Comparison of ENCODE assay signal across 5 worm cellular contexts in genomic region chrV:19410663-19411062, ce11.
TF ChIP-seq lines count a peak whose summit lies in the region.

Gene C25F9.5 (minus strand): TSS chrV:19410857.

TF ChIP-seq in whole organism, L1 larva, 84 proteins besides CTCF, POLR2A, EP300 and RAD21:
- TF ChIP-seq lin-15B (tag; optimal IDR thresholded peaks at IDR 0.05; lab: Kevin White, UChicago) (no peak), elt-2 (tag; optimal IDR thresholded peaks at IDR 0.05; lab: Kevin White, UChicago) (peak; percentile 69), egl-13 (tag; optimal IDR thresholded peaks at IDR 0.05; lab: Kevin White, UChicago) (no peak), hpl-2 (GFP tag; optimal IDR thresholded peaks at IDR 0.05; lab: Kevin White, UChicago) (no peak), dsc-1 (tag; optimal IDR thresholded peaks at IDR 0.05; lab: Kevin White, UChicago) (no peak), sptf-1 (tag; optimal IDR thresholded peaks at IDR 0.05; lab: Kevin White, UChicago) (no peak), lin-35 (GFP tag; optimal IDR thresholded peaks at IDR 0.05; lab: Kevin White, UChicago) (peak in 1 of 2 experiments; percentile 26)

TF ChIP-seq in whole organism, L2 larva, 48 proteins besides CTCF, POLR2A, EP300 and RAD21:
- TF ChIP-seq fos-1 (tag; optimal IDR thresholded peaks at IDR 0.05; lab: Kevin White, UChicago), result peak; percentile 83
- TF ChIP-seq ztf-4 (tag; optimal IDR thresholded peaks at IDR 0.05; lab: Kevin White, UChicago), result no peak

TF ChIP-seq in whole organism, L3 larva, 47 proteins besides CTCF, POLR2A, EP300 and RAD21:
- TF ChIP-seq skn-1 (tag; optimal IDR thresholded peaks at IDR 0.05; lab: Kevin White, UChicago) (no peak), pha-4 (tag; optimal IDR thresholded peaks at IDR 0.05; lab: Kevin White, UChicago) (peak; percentile 28), ama-1 (optimal IDR thresholded peaks at IDR 0.05; lab: Kevin White, UChicago) (no peak), egl-27 (tag; optimal IDR thresholded peaks at IDR 0.05; lab: Kevin White, UChicago) (no peak), nhr-28 (tag; optimal IDR thresholded peaks at IDR 0.05; lab: Kevin White, UChicago) (no peak), ZK546.5 (tag; optimal IDR thresholded peaks at IDR 0.05; lab: Kevin White, UChicago) (no peak), nhr-67 (tag; optimal IDR thresholded peaks at IDR 0.05; lab: Kevin White, UChicago) (no peak), ztf-4 (tag; optimal IDR thresholded peaks at IDR 0.05; lab: Kevin White, UChicago) (no peak), pqm-1 (tag; optimal IDR thresholded peaks at IDR 0.05; lab: Kevin White, UChicago) (peak; percentile 58), nhr-12 (tag; optimal IDR thresholded peaks at IDR 0.05; lab: Kevin White, UChicago) (no peak), fos-1 (tag; optimal IDR thresholded peaks at IDR 0.05; lab: Kevin White, UChicago) (no peak), elt-1 (tag; optimal IDR thresholded peaks at IDR 0.05; lab: Kevin White, UChicago) (no peak), nhr-237 (tag; optimal IDR thresholded peaks at IDR 0.05; lab: Kevin White, UChicago) (no peak), aly-2 (tag; optimal IDR thresholded peaks at IDR 0.05; lab: Kevin White, UChicago) (no peak), fkh-2 (tag; optimal IDR thresholded peaks at IDR 0.05; lab: Kevin White, UChicago) (no peak), tbx-2 (tag; optimal IDR thresholded peaks at IDR 0.05; lab: Kevin White, UChicago) (no peak), jun-1 (tag; optimal IDR thresholded peaks at IDR 0.05; lab: Kevin White, UChicago) (peak; percentile 64), nhr-11 (tag; optimal IDR thresholded peaks at IDR 0.05; lab: Kevin White, UChicago) (no peak), elt-2 (tag; optimal IDR thresholded peaks at IDR 0.05; lab: Kevin White, UChicago) (peak; percentile 81), daf-12 (tag; optimal IDR thresholded peaks at IDR 0.05; lab: Kevin White, UChicago) (no peak), unc-39 (tag; optimal IDR thresholded peaks at IDR 0.05; lab: Kevin White, UChicago) (no peak), lin-39 (tag; optimal IDR thresholded peaks at IDR 0.05; lab: Kevin White, UChicago) (no peak), snpc-4 (tag; optimal IDR thresholded peaks at IDR 0.05; lab: Kevin White, UChicago) (no peak), lsy-12 (tag; optimal IDR thresholded peaks at IDR 0.05; lab: Kevin White, UChicago) (no peak), nhr-77 (tag; optimal IDR thresholded peaks at IDR 0.05; lab: Kevin White, UChicago) (no peak), nhr-23 (tag; optimal IDR thresholded peaks at IDR 0.05; lab: Kevin White, UChicago) (no peak), unc-62 (GFP tag; optimal IDR thresholded peaks at IDR 0.05; lab: Kevin White, UChicago) (no peak)

TF ChIP-seq in whole organism, L4 larva, 104 proteins besides CTCF, POLR2A, EP300 and RAD21 (continues in another document):
- TF ChIP-seq lin-15B (tag; optimal IDR thresholded peaks at IDR 0.05; lab: Kevin White, UChicago) (no peak), F44E2.7 (GFP tag; IDR thresholded peaks at IDR 0.05; lab: Robert Waterston, UW) (no peak), nhr-111 (GFP tag; optimal IDR thresholded peaks at IDR 0.05; lab: Kevin White, UChicago) (no peak), tra-1 (GFP tag; IDR thresholded peaks at IDR 0.05; lab: Robert Waterston, UW) (no peak), nhr-6 (tag; optimal IDR thresholded peaks at IDR 0.05; lab: Kevin White, UChicago) (no peak), Y75B8A.6 (GFP tag; IDR thresholded peaks at IDR 0.05; lab: Robert Waterston, UW) (no peak), duxl-1 (tag; optimal IDR thresholded peaks at IDR 0.05; lab: Kevin White, UChicago; ENCODE audit: poor library complexity) (peak; percentile 12), snpc-4 (tag; optimal IDR thresholded peaks at IDR 0.05; lab: Kevin White, UChicago) (no peak), fos-1 (tag; optimal IDR thresholded peaks at IDR 0.05; lab: Kevin White, UChicago) (no peak), Y105C5A.15 (GFP tag; IDR thresholded peaks at IDR 0.05; lab: Robert Waterston, UW) (no peak), nhr-28 (tag; optimal IDR thresholded peaks at IDR 0.05; lab: Kevin White, UChicago) (peak; percentile 47), Y48G9A.11 (GFP tag; IDR thresholded peaks at IDR 0.05; lab: Robert Waterston, UW) (no peak), gei-8 (GFP tag; optimal IDR thresholded peaks at IDR 0.05; lab: Kevin White, UChicago) (no peak), daf-8 (GFP tag; IDR thresholded peaks at IDR 0.05; lab: Robert Waterston, UW) (no peak), hlh-11 (tag; optimal IDR thresholded peaks at IDR 0.05; lab: Kevin White, UChicago) (peak; percentile 48), unc-62 (GFP tag; optimal IDR thresholded peaks at IDR 0.05 in 1 of 2; lab: Kevin White, UChicago) (no peak), unc-62 (tag; optimal IDR thresholded peaks at IDR 0.05; lab: Kevin White, UChicago) (no peak), nhr-41 (GFP tag; IDR thresholded peaks at IDR 0.05; lab: Robert Waterston, UW) (no peak), aha-1 (tag; lab: Kevin White, UChicago) (no peak), mdl-1 (tag; optimal IDR thresholded peaks at IDR 0.05; lab: Kevin White, UChicago) (no peak), ZK546.5 (tag; optimal IDR thresholded peaks at IDR 0.05; lab: Kevin White, UChicago) (no peak), dmd-6 (GFP tag; IDR thresholded peaks at IDR 0.05; lab: Robert Waterston, UW) (peak; percentile 53; the same call in 1 of the 2 replicates), ceh-28 (tag; optimal IDR thresholded peaks at IDR 0.05; lab: Kevin White, UChicago) (no peak), zfp-3 (GFP tag; conservative IDR thresholded peaks at IDR 0.05; lab: Robert Waterston, UW) (no peak), T20F7.1 (GFP tag; optimal IDR thresholded peaks at IDR 0.05; lab: Kevin White, UChicago) (no peak), nhr-25 (tag; optimal IDR thresholded peaks at IDR 0.05; lab: Kevin White, UChicago; ENCODE audit: borderline replicate concordance, insufficient read depth) (no peak), pqm-1 (tag; optimal IDR thresholded peaks at IDR 0.05; lab: Kevin White, UChicago) (peak; percentile 87), lir-3 (tag; optimal IDR thresholded peaks at IDR 0.05; lab: Kevin White, UChicago) (no peak), daf-19 (GFP tag; conservative IDR thresholded peaks at IDR 0.05; lab: Robert Waterston, UW) (no peak), hif-1 (tag; optimal IDR thresholded peaks at IDR 0.05; lab: Kevin White, UChicago) (no peak), daf-16 (GFP tag; optimal IDR thresholded peaks at IDR 0.05; lab: Kevin White, UChicago) (no peak), daf-16 (tag; optimal IDR thresholded peaks at IDR 0.05; lab: Kevin White, UChicago) (peak; percentile 66), lim-7 (GFP tag; IDR thresholded peaks at IDR 0.05; lab: Robert Waterston, UW) (no peak)

TF ChIP-seq in whole organism, young adult, 124 proteins besides CTCF, POLR2A, EP300 and RAD21:
- TF ChIP-seq madf-10 (tag; optimal IDR thresholded peaks at IDR 0.05; lab: Kevin White, UChicago) (no peak), nhr-80 (tag; optimal IDR thresholded peaks at IDR 0.05; lab: Kevin White, UChicago) (peak; percentile 70), cebp-1 (GFP tag; IDR thresholded peaks at IDR 0.05; lab: Robert Waterston, UW) (peak; percentile 69; the same call in 1 of the 2 replicates), cebp-1 (tag; optimal IDR thresholded peaks at IDR 0.05; lab: Kevin White, UChicago) (peak; percentile 70), F52B5.7 (tag; optimal IDR thresholded peaks at IDR 0.05; lab: Kevin White, UChicago) (no peak)
